Fruit fly (Drosophila melanogaster): ENCODE results near the gene Cp7Fc.

Cp7Fc gene

dm6 chrX:8492849-8493248 is 15.9 kb downstream of the Cp7Fc start (continued):
- peak; percentile 31 for TF ChIP-seq CG15514 (GFP tag; optimal IDR thresholded peaks at IDR 0.05)
- no peak for TF ChIP-seq cg (GFP tag; optimal IDR thresholded peaks at IDR 0.05)
- TF ChIP-seq slbo (GFP tag; IDR thresholded peaks at IDR 0.05), result peak; percentile 78
- peak; percentile 20 for TF ChIP-seq CG12942 (GFP tag; optimal IDR thresholded peaks at IDR 0.05)
- peak; percentile 76 for TF ChIP-seq Rx (GFP tag; IDR thresholded peaks at IDR 0.05)
- TF ChIP-seq CG10321 (GFP tag; IDR thresholded peaks at IDR 0.05), result peak; percentile 33; the same call in 1 of the 2 replicates
- TF ChIP-seq CG8765 (GFP tag; IDR thresholded peaks at IDR 0.05), result peak; percentile 45; the same call in 1 of the 2 replicates
- TF ChIP-seq Nf-YA (GFP tag; IDR thresholded peaks at IDR 0.05), result peak; percentile 80
- TF ChIP-seq pb (GFP tag; optimal IDR thresholded peaks at IDR 0.05), result no peak
- peak; percentile 39 for TF ChIP-seq dmrt11E (tag; optimal IDR thresholded peaks at IDR 0.05)
- TF ChIP-seq CG12155 (GFP tag; optimal IDR thresholded peaks at IDR 0.05), result peak; percentile 41
- TF ChIP-seq ci (GFP tag; IDR thresholded peaks at IDR 0.05), result peak; percentile 95
- peak; percentile 92 for TF ChIP-seq HLH3B (GFP tag; IDR thresholded peaks at IDR 0.05)
- no peak for TF ChIP-seq rib (GFP tag; IDR thresholded peaks at IDR 0.05)
- TF ChIP-seq D19A (tag; optimal IDR thresholded peaks at IDR 0.05), result peak; percentile 74
- TF ChIP-seq NFAT (GFP tag; IDR thresholded peaks at IDR 0.05), result peak; percentile 45; the same call in 1 of the 2 replicates
- TF ChIP-seq CG42726 (GFP tag; IDR thresholded peaks at IDR 0.05; ENCODE audit: partially characterized antibody), result no peak
- TF ChIP-seq Asciz (GFP tag; optimal IDR thresholded peaks at IDR 0.05), result peak; percentile 75
- TF ChIP-seq ac (GFP tag; optimal IDR thresholded peaks at IDR 0.05), result no peak
- TF ChIP-seq h (optimal IDR thresholded peaks at IDR 0.05), result no peak
- peak; percentile 56 for TF ChIP-seq bcd (GFP tag; optimal IDR thresholded peaks at IDR 0.05)
- TF ChIP-seq btn (GFP tag; optimal IDR thresholded peaks at IDR 0.05), result no peak
- TF ChIP-seq CG9932 (GFP tag; IDR thresholded peaks at IDR 0.05), result 0 out of 2 replicates have a peak, but pooled peaks have one; percentile 22
- peak; percentile 30 for TF ChIP-seq Mes4 (GFP tag; optimal IDR thresholded peaks at IDR 0.05)
- TF ChIP-seq eve (GFP tag; optimal IDR thresholded peaks at IDR 0.05), result peak in 1 of 2 experiments; percentile 79
- peak; percentile 87 for TF ChIP-seq CG15269 (tag; optimal IDR thresholded peaks at IDR 0.05)
- TF ChIP-seq CG13296 (GFP tag; optimal IDR thresholded peaks at IDR 0.05), result peak; percentile 66
- TF ChIP-seq dimm (GFP tag; IDR thresholded peaks at IDR 0.05), result peak; percentile 67
- TF ChIP-seq z (GFP tag; IDR thresholded peaks at IDR 0.05), result no peak
- no peak for TF ChIP-seq YL-1 (GFP tag; optimal IDR thresholded peaks at IDR 0.05)
- 0 out of 2 replicates have a peak, but pooled peaks have one; percentile 26 for TF ChIP-seq klu (GFP tag; IDR thresholded peaks at IDR 0.05)
- no peak for TF ChIP-seq chinmo (GFP tag; IDR thresholded peaks at IDR 0.05; ENCODE audit: partially characterized antibody)
- TF ChIP-seq ems (GFP tag; optimal IDR thresholded peaks at IDR 0.05), result peak; percentile 39
- TF ChIP-seq Hey (tag; optimal IDR thresholded peaks at IDR 0.05), result no peak
- no peak for TF ChIP-seq gcm2 (GFP tag; optimal IDR thresholded peaks at IDR 0.05)
- peak; percentile 66 for TF ChIP-seq wek (GFP tag; optimal IDR thresholded peaks at IDR 0.05)
- TF ChIP-seq crc (GFP tag; optimal IDR thresholded peaks at IDR 0.05), result no peak
- no peak for TF ChIP-seq CG16813 (GFP tag; IDR thresholded peaks at IDR 0.05; ENCODE audit: partially characterized antibody)
- TF ChIP-seq Doc2 (GFP tag; IDR thresholded peaks at IDR 0.05), result 0 out of 2 replicates have a peak, but pooled peaks have one; percentile 22
- no peak for TF ChIP-seq tup (GFP tag; optimal IDR thresholded peaks at IDR 0.05)
- peak; percentile 47 for TF ChIP-seq CG1602 (GFP tag; optimal IDR thresholded peaks at IDR 0.05)
- TF ChIP-seq bsh (GFP tag; optimal IDR thresholded peaks at IDR 0.05), result peak in 1 of 2 experiments; percentile 85
- no peak for TF ChIP-seq Adf1 (GFP tag; IDR thresholded peaks at IDR 0.05)
- TF ChIP-seq dpn (GFP tag; optimal IDR thresholded peaks at IDR 0.05), result peak in 1 of 2 experiments; percentile 69
- no peak for TF ChIP-seq CG33213 (GFP tag; optimal IDR thresholded peaks at IDR 0.05)
- TF ChIP-seq CG14014 (GFP tag; IDR thresholded peaks at IDR 0.05), result peak; percentile 85
- TF ChIP-seq chm (GFP tag; IDR thresholded peaks at IDR 0.05), result peak; percentile 80; the same call in 1 of the 2 replicates
- TF ChIP-seq CG8944 (GFP tag; optimal IDR thresholded peaks at IDR 0.05), result peak; percentile 18
- TF ChIP-seq CG17912 (GFP tag; optimal IDR thresholded peaks at IDR 0.05), result peak; percentile 13
- TF ChIP-seq CG12219 (GFP tag; optimal IDR thresholded peaks at IDR 0.05), result peak; percentile 74
- no peak for TF ChIP-seq fu2 (GFP tag; optimal IDR thresholded peaks at IDR 0.05)
- no peak for TF ChIP-seq luna (GFP tag; optimal IDR thresholded peaks at IDR 0.05)
